Worm (Caenorhabditis elegans) whole organism, L4/young adult: ENCODE data around the gene hrg-7.

ENCODE experiments used
- W03F9.2 ChIP-seq: fragments of 150-350 bp; optimal IDR thresholded peaks from 2 replicates; lab custom pipeline; 2014; ENCODE audit warnings: missing biosample characterization, missing genetic modification characterization
- him-1 ChIP-seq: sonication (generic microtip); optimal IDR thresholded peaks from 2 replicates; lab custom pipeline; 2016; ENCODE audit warnings: missing genotype, missing genetic modification reagents, missing genetic modification characterization, missing compliant biosample characterization

DNA sequence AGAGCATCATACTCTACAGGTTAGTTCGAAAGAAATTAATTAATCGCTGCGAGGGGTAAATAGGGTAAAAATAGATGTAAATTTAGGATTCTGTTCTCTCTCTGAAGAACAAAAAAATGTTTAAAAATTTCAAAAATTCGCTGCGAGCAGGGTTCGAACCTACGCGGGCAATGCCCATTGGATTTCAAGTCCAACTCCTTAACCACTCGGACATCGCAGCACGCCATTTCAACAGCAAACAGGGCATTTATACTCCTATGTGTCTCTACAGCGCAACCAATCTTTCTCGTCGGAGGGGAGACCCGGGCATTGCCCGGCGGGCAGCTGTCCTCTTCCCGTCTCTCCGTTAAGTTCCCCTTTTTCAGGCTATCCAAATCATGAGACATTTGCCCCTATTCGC is 38.4 kb downstream of the hrg-7 start:
- TF ChIP-seq him-1 (tag; lab: Kevin White, UChicago) (peak; percentile 29), W03F9.2 (tag; lab: Kevin White, UChicago) (no peak)
